Worm (Caenorhabditis elegans) whole organism, midembryonic: ENCODE measurements around the gene C02F5.12.

Source experiments
- med-1 ChIP-seq: sonication (generic microtip); optimal IDR thresholded peaks from 2 replicates; lab custom pipeline; 2017; ENCODE audit warnings: missing genetic modification characterization, mild to moderate bottlenecking, missing compliant biosample characterization, antibody characterized with exemption, missing genetic modification reagents; ENCODE audit not compliant: insufficient read depth
- ref-1 ChIP-seq: fragments of 200-800 bp; sonication (Bioruptor generic); conservative IDR thresholded peaks from 2 replicates; pipeline ENCODE4 v1.3.6; 2022; ENCODE audit warnings: missing genetic modification reagents, missing genetic modification characterization, missing compliant biosample characterization
- ztf-23 ChIP-seq: fragments of 200-800 bp; sonication (Bioruptor generic); IDR thresholded peaks from 2 replicates; pipeline ENCODE4 v1.3.6; 2022; ENCODE audit warnings: missing genetic modification reagents, missing genetic modification characterization, missing compliant biosample characterization

ce11 chrIII:8265753-8266152 is 22.9 kb upstream of the C02F5.12 start, which contains the start of gene mrps-9:
- TF ChIP-seq ref-1 (GFP tag; lab: Robert Waterston, UW) (no peak), med-1 (no peak), ztf-23 (no peak)
